Worm (Caenorhabditis elegans): ENCODE data around the gene dhs-15.

DNA sequence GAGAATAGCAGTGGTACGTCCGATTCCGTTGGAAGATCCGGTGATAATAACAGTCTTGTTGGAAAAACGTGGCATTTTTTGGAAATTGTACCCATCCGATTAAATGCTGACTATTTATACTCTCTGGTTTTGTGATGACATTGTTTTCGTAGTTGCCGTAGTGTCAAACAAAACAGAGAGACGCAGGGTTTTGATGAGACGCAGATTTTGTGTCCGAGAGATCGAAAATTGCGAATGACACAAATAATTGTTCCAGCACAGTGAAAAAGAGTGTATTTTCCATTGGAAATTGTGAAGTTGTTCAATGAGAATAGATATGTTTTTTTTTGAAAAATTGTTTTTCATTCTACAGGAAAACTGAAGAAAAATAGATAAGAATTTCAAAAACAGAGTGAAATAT is 6.5 kb downstream of the dhs-15 start, which contains the start of gene R05D8.7:
- TF ChIP-seq nhr-28 (tag; optimal IDR thresholded peaks at IDR 0.05) (no peak), unc-62 (GFP tag; optimal IDR thresholded peaks at IDR 0.05) (no peak), mdl-1 (tag; optimal IDR thresholded peaks at IDR 0.05) (no peak), nhr-11 (tag; optimal IDR thresholded peaks at IDR 0.05) (no peak), lin-15B (tag; optimal IDR thresholded peaks at IDR 0.05) (no peak), fkh-10 (GFP tag; optimal IDR thresholded peaks at IDR 0.05) (no peak)
